Fruit fly (Drosophila melanogaster): ENCODE data around the gene hyx.

Gene hyx

dm6 chr3R:9054442-9055118, 16.0 kb downstream of the hyx start (continued):
- TF ChIP-seq ftz-f1 (GFP tag; optimal IDR thresholded peaks at IDR 0.05) (no peak), CG12942 (GFP tag; optimal IDR thresholded peaks at IDR 0.05) (peak; percentile 31), Hr78 (GFP tag; optimal IDR thresholded peaks at IDR 0.05) (peak in 1 of 2 experiments; percentile 39), CG17359 (tag; optimal IDR thresholded peaks at IDR 0.05) (peak; percentile 84), CG4820 (GFP tag; optimal IDR thresholded peaks at IDR 0.05) (peak; percentile 54), cato (GFP tag; optimal IDR thresholded peaks at IDR 0.05; ENCODE audit: borderline replicate concordance) (peak; percentile 51), CG11398 (GFP tag; optimal IDR thresholded peaks at IDR 0.05) (no peak), BtbVII (GFP tag; optimal IDR thresholded peaks at IDR 0.05) (peak; percentile 59), CkIIα-i1 (GFP tag; IDR thresholded peaks at IDR 0.05) (no peak), CG17912 (GFP tag; optimal IDR thresholded peaks at IDR 0.05) (no peak), Abd-B (GFP tag; optimal IDR thresholded peaks at IDR 0.05) (no peak), Hr51 (GFP tag; optimal IDR thresholded peaks at IDR 0.05) (peak; percentile 31 to 69), CG8478 (optimal IDR thresholded peaks at IDR 0.05) (no peak), CG6272 (GFP tag; IDR thresholded peaks at IDR 0.05) (peak; percentile 80), CG8290 (GFP tag; optimal IDR thresholded peaks at IDR 0.05) (no peak), CG8290 (tag; optimal IDR thresholded peaks at IDR 0.05) (peak in 1 of 2 experiments; percentile 89), CG1832 (GFP tag; optimal IDR thresholded peaks at IDR 0.05) (peak; percentile 26), ase (GFP tag; IDR thresholded peaks at IDR 0.05) (no peak), CG6791 (GFP tag; IDR thresholded peaks at IDR 0.05; ENCODE audit: partially characterized antibody) (no peak), Tbp (GFP tag; optimal IDR thresholded peaks at IDR 0.05) (no peak), PHDP (tag; optimal IDR thresholded peaks at IDR 0.05) (peak; percentile 80)

DNA sequence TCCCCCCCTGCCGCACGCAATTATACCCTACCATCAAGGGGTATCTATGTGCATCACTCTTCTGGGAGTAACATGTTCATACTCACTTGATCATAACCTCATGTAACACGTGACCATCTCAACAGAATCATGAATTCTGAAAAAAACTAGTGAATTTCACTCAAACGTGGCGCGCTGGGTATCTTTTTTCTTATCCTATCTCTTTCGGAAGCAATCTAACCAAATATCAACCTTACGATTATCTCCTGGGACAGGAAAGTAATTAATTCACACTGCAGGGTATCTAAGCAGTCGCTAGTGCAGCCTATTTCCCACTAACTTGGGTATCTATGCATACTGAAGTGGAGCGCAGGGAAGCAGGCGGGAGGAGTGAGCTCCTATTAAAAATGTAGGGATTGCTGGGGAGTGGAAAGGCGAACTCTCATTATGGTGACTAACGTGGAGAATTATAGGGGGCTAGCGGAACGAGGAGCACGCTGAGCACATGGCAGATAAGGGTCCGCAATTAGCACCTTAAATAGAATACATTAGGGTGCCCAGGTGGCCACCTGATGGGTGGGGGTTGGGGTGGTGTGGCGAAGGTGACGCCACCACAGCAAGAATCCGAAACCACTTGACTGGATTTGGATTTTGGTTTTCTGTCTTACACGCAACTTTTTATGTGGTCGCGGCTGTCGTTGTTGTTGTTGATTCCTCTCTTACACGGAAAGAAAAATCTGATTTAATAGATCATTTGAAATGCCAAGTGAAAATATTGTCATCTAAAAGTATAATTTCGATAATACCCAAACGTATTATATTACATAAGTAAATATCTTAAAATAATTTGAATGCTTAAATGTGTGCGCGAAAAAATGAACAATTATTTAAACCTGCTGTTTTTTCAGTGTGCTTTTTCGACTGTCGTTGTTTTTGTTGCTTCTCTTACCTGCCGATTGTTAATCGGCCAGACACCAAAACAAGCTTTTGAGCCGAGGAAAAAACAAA, 16.9 kb downstream of the hyx start:
- TF ChIP-seq CkIIα-i1 (GFP tag; IDR thresholded peaks at IDR 0.05) = no peak
- TF ChIP-seq toy (GFP tag; IDR thresholded peaks at IDR 0.05) = no peak
- no peak for TF ChIP-seq CG2889 (GFP tag; IDR thresholded peaks at IDR 0.05)
- no peak for TF ChIP-seq Bgb (GFP tag; IDR thresholded peaks at IDR 0.05; ENCODE audit: partially characterized antibody)
- no peak for TF ChIP-seq H2.0 (GFP tag; IDR thresholded peaks at IDR 0.05)
- no peak for TF ChIP-seq Rx (GFP tag; IDR thresholded peaks at IDR 0.05)
- no peak for TF ChIP-seq B-H1 (GFP tag; IDR thresholded peaks at IDR 0.05)
- TF ChIP-seq Blimp-1 (GFP tag; optimal IDR thresholded peaks at IDR 0.05) = peak; percentile 94
- peak; percentile 95 for TF ChIP-seq CG8924 (tag; optimal IDR thresholded peaks at IDR 0.05)
- TF ChIP-seq CG30431 (GFP tag; optimal IDR thresholded peaks at IDR 0.05) = peak; percentile 68
- TF ChIP-seq salm (tag; optimal IDR thresholded peaks at IDR 0.05) = peak; percentile 88
- TF ChIP-seq BtbVII (GFP tag; optimal IDR thresholded peaks at IDR 0.05) = peak; percentile 96
- TF ChIP-seq CG10959 (GFP tag; IDR thresholded peaks at IDR 0.05) = no peak
- TF ChIP-seq CG15601 (tag; optimal IDR thresholded peaks at IDR 0.05) = peak; percentile 93
- peak; percentile 94 for TF ChIP-seq phol (tag; optimal IDR thresholded peaks at IDR 0.05)
- TF ChIP-seq CG10274 (GFP tag; optimal IDR thresholded peaks at IDR 0.05) = peak; percentile 92
- TF ChIP-seq CG15269 (tag; optimal IDR thresholded peaks at IDR 0.05) = peak; percentile 95
- TF ChIP-seq sens-2 (GFP tag; IDR thresholded peaks at IDR 0.05) = no peak
- TF ChIP-seq CG14667 (GFP tag; IDR thresholded peaks at IDR 0.05) = no peak
- TF ChIP-seq Oli (tag; optimal IDR thresholded peaks at IDR 0.05) = peak; percentile 94
- no peak for TF ChIP-seq tgo (GFP tag; IDR thresholded peaks at IDR 0.05)
- TF ChIP-seq CG12236 (GFP tag; optimal IDR thresholded peaks at IDR 0.05) = peak; percentile 33
- no peak for TF ChIP-seq CG6689 (GFP tag; IDR thresholded peaks at IDR 0.05)
- no peak for TF ChIP-seq Ravus (GFP tag; IDR thresholded peaks at IDR 0.05)
- TF ChIP-seq HHEX (GFP tag; optimal IDR thresholded peaks at IDR 0.05) = peak; percentile 94
- no peak for TF ChIP-seq tll (GFP tag; optimal IDR thresholded peaks at IDR 0.05)
- no peak for TF ChIP-seq ham (GFP tag; IDR thresholded peaks at IDR 0.05)
- no peak for TF ChIP-seq CG3847 (GFP tag; IDR thresholded peaks at IDR 0.05)
- TF ChIP-seq klu (GFP tag; IDR thresholded peaks at IDR 0.05) = no peak
